Worm (Caenorhabditis elegans) whole organism, young adult: Measurements from ENCODE around the gene fem-1.

Experiments
- F49E8.2 ChIP-seq: sonication (generic microtip); optimal IDR thresholded peaks from 3 replicates; lab custom pipeline; 2017; ENCODE audit warnings: missing genetic modification characterization, mild to moderate bottlenecking, missing compliant biosample characterization, antibody characterized with exemption, moderate library complexity; ENCODE audit not compliant: insufficient read depth
- ama-1 ChIP-seq, 3 experiments: fragments of 150-350 bp in 1 of 3; sonication (generic microtip) in 2 of 3; optimal IDR thresholded peaks; 2 replicates each; lab custom pipeline; 2014 to 2018; ENCODE audit warnings: missing biosample characterization in 2 of 3, missing genetic modification characterization in 2 of 3, missing genetic modification reagents in 2 of 3
- ceh-79 ChIP-seq: sonication (generic microtip); optimal IDR thresholded peaks from 2 replicates; lab custom pipeline; 2017; ENCODE audit warnings: mild to moderate bottlenecking, missing genetic modification characterization, missing compliant biosample characterization
- let-526 ChIP-seq: fragments of 200-800 bp; sonication (Bioruptor generic); IDR thresholded peaks from 2 replicates; pipeline ENCODE4 v1.3.6; 2022; ENCODE audit warnings: missing genetic modification reagents, missing genetic modification characterization, missing compliant biosample characterization
- lsy-27 ChIP-seq: sonication (generic microtip); optimal IDR thresholded peaks from 2 replicates; lab custom pipeline; 2017; ENCODE audit warnings: missing genetic modification characterization, mild to moderate bottlenecking, missing compliant biosample characterization, antibody characterized with exemption, missing genotype, borderline replicate concordance; ENCODE audit not compliant: insufficient read depth
- madf-6 ChIP-seq: fragments of 200-800 bp; sonication (Bioruptor generic); IDR thresholded peaks from 2 replicates; pipeline ENCODE4 v1.3.6; 2022; ENCODE audit warnings: missing genetic modification reagents, missing genetic modification characterization, missing compliant biosample characterization
- nfya-2 ChIP-seq: fragments of 200-800 bp; sonication (Bioruptor generic); IDR thresholded peaks from 2 replicates; pipeline ENCODE4 v1.3.6; 2022; ENCODE audit warnings: missing genetic modification reagents, missing genetic modification characterization, missing compliant biosample characterization
- pha-4 ChIP-seq: fragments of 150-350 bp; sonication (generic microtip); optimal IDR thresholded peaks from 2 replicates; lab custom pipeline; 2014; ENCODE audit warnings: missing biosample characterization, missing genetic modification reagents, missing genetic modification characterization
- repo-1 ChIP-seq: sonication (generic microtip); optimal IDR thresholded peaks from 2 replicates; lab custom pipeline; 2017; ENCODE audit warnings: mild to moderate bottlenecking, missing genetic modification characterization, missing compliant biosample characterization
- zfh-2 ChIP-seq: fragments of 200-800 bp; sonication (Bioruptor generic); conservative IDR thresholded peaks from 2 replicates; pipeline ENCODE4 v1.3.6; 2022; ENCODE audit warnings: missing genetic modification reagents, missing genetic modification characterization, missing compliant biosample characterization

ce11 chrIV:5502610-5503009 is 35.2 kb downstream of the fem-1 start:
- TF ChIP-seq repo-1 (no peak), ceh-79 (tag; lab: Kevin White, UChicago) (no peak), ama-1 (optimal IDR thresholded peaks at IDR 0.05; lab: Kevin White, UChicago) (no peak), ama-1 (GFP tag; optimal IDR thresholded peaks at IDR 0.05; lab: Kevin White, UChicago) (no peak), F49E8.2 (tag; lab: Kevin White, UChicago) (no peak), pha-4 (no peak), nfya-2 (no peak), let-526 (GFP tag; lab: Robert Waterston, UW) (no peak), lsy-27 (no peak), zfh-2 (GFP tag; lab: Robert Waterston, UW) (no peak), madf-6 (GFP tag; lab: Robert Waterston, UW) (no peak)
